Worm (Caenorhabditis elegans): Measurements from ENCODE around the gene ifta-2.

ifta-2 gene

DNA sequence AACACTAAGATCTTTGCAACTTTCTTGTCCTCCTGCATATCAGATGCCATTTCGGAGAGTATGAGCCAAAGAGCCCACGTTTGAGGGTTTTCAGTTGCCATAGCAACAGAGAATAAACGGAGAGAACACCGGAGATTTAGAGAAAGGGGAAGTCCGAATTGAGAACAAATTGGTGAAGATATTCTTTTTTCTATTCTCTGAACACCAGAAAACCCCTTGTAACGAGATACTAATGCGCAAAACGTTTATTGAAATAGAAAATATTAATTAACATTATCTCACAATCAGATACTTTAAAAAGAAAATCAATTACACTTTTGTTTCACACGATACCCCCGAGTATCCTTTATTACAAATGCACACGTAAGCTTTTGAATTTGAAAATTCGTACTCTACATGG, at the start of gene ifta-2:
TSS of gene ifta-2 (minus strand) at position 101 of the 400 bp plus-strand sequence.
- TF ChIP-seq him-1 (tag; optimal IDR thresholded peaks at IDR 0.05): no peak
- TF ChIP-seq dao-5 (tag; optimal IDR thresholded peaks at IDR 0.05): no peak
- TF ChIP-seq W03F9.2 (tag; optimal IDR thresholded peaks at IDR 0.05): no peak

DNA sequence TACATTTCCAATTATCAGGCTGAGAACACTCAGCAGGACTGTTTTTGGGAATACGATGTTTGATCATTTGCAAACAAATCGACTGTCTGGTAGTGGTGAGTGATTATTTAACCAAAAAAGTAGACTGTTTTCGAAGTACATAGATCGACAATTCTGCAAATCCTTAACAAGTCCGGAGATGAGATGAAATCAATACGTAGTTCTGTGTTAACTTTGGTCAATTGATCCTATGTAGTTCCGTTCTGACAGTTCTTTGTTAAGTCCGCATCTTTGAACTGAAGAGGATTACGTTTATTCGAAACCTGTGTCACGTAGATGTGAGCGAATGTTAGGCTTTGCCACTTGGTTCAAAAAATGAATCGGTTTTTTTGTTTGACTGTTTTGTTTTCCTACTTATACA, 49.8 kb upstream of the ifta-2 start, which contains the start of gene clec-199:
TSS of gene clec-199 (plus strand) at position 301 of the 400 bp plus-strand sequence.
- no peak for TF ChIP-seq dao-5 (tag; optimal IDR thresholded peaks at IDR 0.05)
- TF ChIP-seq W03F9.2 (tag; optimal IDR thresholded peaks at IDR 0.05): no peak
- no peak for TF ChIP-seq him-1 (tag; optimal IDR thresholded peaks at IDR 0.05)

DNA sequence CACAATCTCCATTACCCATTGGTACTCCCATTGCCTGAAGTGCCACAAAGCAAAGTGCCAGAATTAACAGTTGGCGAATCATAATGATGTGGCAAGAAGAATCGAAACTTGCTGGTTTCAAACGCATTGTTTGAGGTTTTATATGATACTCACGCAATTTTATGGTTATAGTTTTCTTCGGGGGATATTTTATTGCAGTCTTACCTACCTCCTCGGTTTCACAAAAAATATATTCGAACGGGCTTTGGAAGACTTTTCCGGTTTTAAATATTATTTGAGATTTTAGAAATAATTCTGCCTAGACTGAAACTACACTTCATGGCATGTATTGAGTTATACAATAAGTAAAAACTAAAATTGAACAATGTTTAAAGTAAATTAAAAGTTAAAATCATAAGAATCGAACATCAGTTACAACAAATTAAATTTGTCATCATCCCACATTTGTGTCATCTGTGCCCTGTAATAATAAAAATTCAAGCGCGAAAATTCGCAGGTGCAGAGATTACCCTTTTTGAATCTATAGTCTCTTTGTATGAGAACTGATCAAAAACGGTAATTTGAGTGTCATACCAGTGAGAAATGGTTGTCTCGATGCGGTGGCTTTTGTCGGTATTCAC, 44.9 kb upstream of the ifta-2 start, which contains the start of the genes clec-197 and clec-198:
TSS of gene clec-197 (minus strand) at position 101 of the 620 bp plus-strand sequence.
TSS of gene clec-198 (plus strand) at position 570 of the 620 bp plus-strand sequence.
- no peak for TF ChIP-seq W03F9.2 (tag; optimal IDR thresholded peaks at IDR 0.05)
- no peak for TF ChIP-seq him-1 (tag; optimal IDR thresholded peaks at IDR 0.05)
- TF ChIP-seq dao-5 (tag; optimal IDR thresholded peaks at IDR 0.05): no peak

DNA sequence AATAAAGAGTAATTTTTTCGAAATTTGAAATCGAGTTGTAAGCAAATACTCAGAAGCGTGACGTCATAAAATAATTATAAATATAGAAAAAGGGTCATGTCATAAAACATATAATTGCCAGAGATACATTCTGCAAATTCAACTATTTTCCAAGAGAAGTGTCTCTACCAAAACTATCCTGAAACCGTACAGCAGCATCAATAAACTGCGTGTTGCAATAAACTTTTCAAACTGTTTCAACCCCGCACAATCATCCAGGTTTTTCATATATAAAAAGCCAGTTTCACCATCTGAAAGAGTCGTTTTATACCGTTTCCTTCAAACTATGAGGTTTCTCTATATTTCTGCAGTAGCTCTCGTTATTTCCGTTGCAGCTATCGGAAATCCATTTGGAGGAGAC, 41.6 kb upstream of the ifta-2 start, which contains the start of gene C49C3.11:
TSS of gene C49C3.11 (plus strand) at position 301 of the 400 bp plus-strand sequence.
- TF ChIP-seq him-1 (tag; optimal IDR thresholded peaks at IDR 0.05): no peak
- no peak for TF ChIP-seq dao-5 (tag; optimal IDR thresholded peaks at IDR 0.05)
- no peak for TF ChIP-seq W03F9.2 (tag; optimal IDR thresholded peaks at IDR 0.05)

DNA sequence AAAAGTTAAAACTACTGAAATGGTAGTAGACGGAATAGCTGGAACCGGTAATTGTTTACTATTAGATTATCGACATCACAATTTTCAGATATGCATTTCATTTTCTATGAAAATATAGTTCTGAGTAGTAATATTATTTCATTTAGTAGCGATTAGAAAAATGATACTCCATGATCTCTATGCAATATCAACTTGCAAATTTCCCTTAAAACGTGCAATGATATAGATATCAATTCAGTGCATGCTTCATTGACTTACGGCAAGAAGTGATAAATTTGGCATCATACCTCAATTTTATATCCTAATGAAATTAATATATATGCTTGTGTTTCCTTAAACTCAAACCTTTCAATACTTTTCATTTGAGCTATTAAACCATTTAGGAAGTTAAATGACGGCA, 40.8 kb upstream of the ifta-2 start, which contains the start of gene C49C3.21:
TSS of gene C49C3.21 (plus strand) at position 301 of the 400 bp plus-strand sequence.
- TF ChIP-seq him-1 (tag; optimal IDR thresholded peaks at IDR 0.05): no peak
- TF ChIP-seq dao-5 (tag; optimal IDR thresholded peaks at IDR 0.05): no peak
- TF ChIP-seq W03F9.2 (tag; optimal IDR thresholded peaks at IDR 0.05): no peak

DNA sequence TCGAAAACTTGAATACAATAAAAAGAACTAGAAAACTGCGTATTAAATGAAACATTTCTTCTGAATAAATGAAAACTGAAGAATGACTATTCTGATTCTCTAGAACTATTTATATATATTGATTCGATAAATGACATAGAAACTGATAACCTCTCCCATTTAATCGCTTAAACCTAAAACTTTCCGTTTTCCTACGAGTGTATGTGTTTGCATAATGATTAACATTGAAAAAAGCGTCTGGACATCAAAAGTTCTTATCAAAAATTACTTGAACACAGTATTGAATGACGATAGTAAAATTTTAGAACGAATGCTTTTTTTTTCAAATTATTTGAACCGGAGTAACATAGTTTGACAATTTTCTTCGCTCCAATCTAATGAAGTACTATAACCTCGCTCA, 40.3 kb upstream of the ifta-2 start, which contains the start of gene C49C3.9:
TSS of gene C49C3.9 (minus strand) at position 136 of the 400 bp plus-strand sequence.
- TF ChIP-seq him-1 (tag; optimal IDR thresholded peaks at IDR 0.05) (no peak), dao-5 (tag; optimal IDR thresholded peaks at IDR 0.05) (no peak), W03F9.2 (tag; optimal IDR thresholded peaks at IDR 0.05) (no peak)

DNA sequence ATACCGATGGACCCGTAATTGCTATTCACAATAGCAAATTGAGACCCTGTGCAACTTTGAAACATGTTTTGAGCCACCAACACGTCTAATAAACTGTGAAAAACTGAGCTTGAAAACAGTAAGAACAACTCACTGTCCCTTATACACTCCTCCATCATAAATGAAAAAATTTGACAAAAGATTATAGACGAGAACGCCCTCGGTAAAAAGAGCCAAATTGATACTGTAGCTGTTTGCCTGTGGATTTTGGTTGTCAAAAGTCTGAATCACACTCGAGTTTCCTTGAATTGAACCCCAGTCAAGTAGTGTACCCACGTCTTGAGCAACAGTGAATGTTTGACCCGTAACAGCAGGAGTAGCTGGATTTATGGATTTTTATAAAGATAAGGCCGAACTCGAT, 39.2 kb upstream of the ifta-2 start:
- no peak for TF ChIP-seq W03F9.2 (tag; optimal IDR thresholded peaks at IDR 0.05)
- TF ChIP-seq him-1 (tag; optimal IDR thresholded peaks at IDR 0.05): no peak
- no peak for TF ChIP-seq dao-5 (tag; optimal IDR thresholded peaks at IDR 0.05)

DNA sequence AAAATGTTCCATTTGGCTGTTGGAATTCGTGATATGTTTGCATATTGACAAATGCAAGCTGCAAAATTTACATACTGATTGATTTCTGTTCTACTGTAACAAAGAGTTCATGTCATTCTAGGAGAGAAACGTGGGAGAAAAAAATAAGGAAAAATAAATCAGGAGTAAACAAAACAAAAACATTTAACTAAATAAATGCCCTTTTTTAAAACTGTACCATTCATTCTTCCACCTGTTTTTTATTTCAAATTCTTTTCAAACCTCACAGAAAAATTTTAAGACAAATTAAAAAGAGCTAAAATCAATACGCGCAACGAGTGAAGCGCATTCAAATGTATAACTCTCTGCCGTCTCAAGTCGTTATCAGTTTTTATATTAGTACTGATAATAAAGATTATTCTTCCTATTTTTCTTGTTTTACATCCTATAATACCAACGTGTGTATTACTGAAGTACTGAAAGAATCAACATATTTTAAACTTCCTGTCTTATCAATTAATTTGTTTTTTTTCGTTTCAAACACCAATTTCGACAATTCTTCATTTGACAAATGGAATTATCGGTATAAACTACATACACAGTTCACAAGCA, 37.2 kb upstream of the ifta-2 start, which contains the start of gene C49C3.10:
TSS of gene C49C3.10 (minus strand) at position 51 of the 591 bp plus-strand sequence.
- TF ChIP-seq W03F9.2 (tag; optimal IDR thresholded peaks at IDR 0.05) (no peak), him-1 (tag; optimal IDR thresholded peaks at IDR 0.05) (no peak), dao-5 (tag; optimal IDR thresholded peaks at IDR 0.05) (no peak)

DNA sequence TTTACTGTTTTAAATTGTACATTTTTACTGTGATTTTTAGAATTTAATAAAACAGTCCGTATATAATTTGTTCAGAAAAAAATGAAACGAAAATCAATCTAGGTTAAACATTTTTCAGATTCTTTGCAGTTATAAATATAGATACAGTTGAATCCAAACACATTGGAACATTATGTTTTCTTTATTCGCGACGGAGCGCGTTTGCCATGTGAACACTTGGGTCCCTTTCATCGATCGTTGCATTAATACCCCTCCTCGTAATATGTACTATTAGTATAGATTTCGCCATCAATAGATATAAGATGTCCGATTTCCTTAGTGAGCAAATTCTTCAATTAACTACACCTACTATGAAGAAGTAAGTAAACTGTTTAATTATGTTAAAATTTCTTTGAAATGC, 33.2 kb upstream of the ifta-2 start, which contains the start of gene C49C3.8:
TSS of gene C49C3.8 (plus strand) at position 173 of the 400 bp plus-strand sequence.
- TF ChIP-seq W03F9.2 (tag; optimal IDR thresholded peaks at IDR 0.05) (no peak), him-1 (tag; optimal IDR thresholded peaks at IDR 0.05) (no peak), dao-5 (tag; optimal IDR thresholded peaks at IDR 0.05) (no peak)

DNA sequence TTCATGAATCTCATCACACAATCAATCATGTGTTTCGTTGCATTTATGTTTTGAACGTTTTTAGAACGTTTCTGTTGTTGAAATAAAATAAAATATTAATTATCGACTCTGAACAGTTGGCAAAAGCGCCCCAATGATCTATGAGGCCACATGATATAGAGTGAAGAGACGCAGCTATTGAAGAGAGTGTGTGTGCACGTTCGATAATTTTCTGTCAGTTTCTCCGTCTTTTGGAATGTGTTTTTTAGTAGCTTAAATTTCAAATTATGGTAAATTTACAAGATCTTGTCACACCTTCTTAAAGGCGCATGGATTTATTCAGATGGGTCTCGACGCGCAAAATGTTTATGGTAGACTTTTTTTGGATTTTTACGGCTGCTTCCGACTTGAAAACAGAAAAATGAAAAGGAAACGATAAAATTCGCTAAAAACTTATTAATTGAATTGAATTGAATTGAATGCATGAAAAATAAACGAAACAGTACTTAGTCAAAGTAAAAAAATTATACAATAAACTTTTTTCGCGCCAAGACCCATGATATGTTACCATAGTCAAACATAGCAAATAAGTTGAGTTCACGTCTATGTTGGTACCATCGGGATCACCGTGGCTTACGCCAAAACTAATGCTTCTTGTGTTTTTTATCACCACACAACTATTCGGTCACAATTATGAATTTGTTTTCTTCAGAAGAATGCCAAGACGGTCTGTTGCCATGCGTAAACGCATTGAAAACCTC, 31.9 kb upstream of the ifta-2 start, which contains the start of gene C49C3.15:
TSS of gene C49C3.15 (plus strand) at position 690 of the 740 bp plus-strand sequence.
- no peak for TF ChIP-seq dao-5 (tag; optimal IDR thresholded peaks at IDR 0.05)
- TF ChIP-seq W03F9.2 (tag; optimal IDR thresholded peaks at IDR 0.05): no peak
- no peak for TF ChIP-seq him-1 (tag; optimal IDR thresholded peaks at IDR 0.05)

DNA sequence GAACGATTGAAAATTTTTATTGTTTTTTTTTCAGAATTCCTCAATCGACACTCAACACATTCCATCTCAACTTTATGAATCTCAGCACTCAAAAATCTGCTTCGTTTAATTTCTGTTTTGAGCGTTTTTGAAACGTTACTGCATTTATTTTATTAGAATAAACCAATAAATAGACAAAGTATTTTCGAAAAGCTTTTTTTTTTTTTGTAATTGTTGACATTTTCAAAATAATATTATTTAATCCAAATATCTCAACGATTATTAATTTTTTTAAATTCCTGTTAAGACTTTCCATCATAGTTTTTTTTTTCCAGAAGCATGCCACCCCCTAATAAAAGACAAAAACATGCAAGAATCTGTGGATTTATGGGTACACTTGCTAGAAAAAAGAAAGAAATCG, 30.4 kb upstream of the ifta-2 start, which contains the start of gene C49C3.7:
TSS of gene C49C3.7 (plus strand) at position 301 of the 400 bp plus-strand sequence.
- no peak for TF ChIP-seq dao-5 (tag; optimal IDR thresholded peaks at IDR 0.05)
- TF ChIP-seq him-1 (tag; optimal IDR thresholded peaks at IDR 0.05): no peak
- no peak for TF ChIP-seq W03F9.2 (tag; optimal IDR thresholded peaks at IDR 0.05)

DNA sequence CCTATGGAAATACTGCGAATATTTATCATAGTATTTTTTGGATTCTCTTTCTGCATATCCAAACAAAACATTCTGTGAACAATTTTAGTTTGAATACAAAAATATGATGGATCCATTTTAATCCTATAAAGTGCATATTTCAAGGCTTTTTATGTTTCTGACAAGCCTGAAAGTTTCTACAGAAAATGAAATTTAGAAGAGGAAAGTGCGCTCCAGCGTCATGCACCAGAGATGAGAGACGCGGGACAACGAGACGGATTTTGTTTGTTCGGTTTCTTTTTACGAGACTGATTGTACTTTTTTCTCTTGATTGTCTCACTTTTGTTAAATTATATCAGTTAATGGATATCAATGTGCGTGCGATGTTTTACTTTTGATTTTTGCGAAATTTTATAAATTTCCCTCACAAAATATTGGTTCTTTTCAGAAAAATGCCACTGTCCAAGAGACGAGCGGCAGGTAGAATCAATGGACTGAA, 29.3 kb upstream of the ifta-2 start, which contains the start of gene C49C3.6:
TSS of gene C49C3.6 (plus strand) at position 428 of the 478 bp plus-strand sequence.
- TF ChIP-seq W03F9.2 (tag; optimal IDR thresholded peaks at IDR 0.05): no peak
- TF ChIP-seq dao-5 (tag; optimal IDR thresholded peaks at IDR 0.05): no peak
- TF ChIP-seq him-1 (tag; optimal IDR thresholded peaks at IDR 0.05): no peak

DNA sequence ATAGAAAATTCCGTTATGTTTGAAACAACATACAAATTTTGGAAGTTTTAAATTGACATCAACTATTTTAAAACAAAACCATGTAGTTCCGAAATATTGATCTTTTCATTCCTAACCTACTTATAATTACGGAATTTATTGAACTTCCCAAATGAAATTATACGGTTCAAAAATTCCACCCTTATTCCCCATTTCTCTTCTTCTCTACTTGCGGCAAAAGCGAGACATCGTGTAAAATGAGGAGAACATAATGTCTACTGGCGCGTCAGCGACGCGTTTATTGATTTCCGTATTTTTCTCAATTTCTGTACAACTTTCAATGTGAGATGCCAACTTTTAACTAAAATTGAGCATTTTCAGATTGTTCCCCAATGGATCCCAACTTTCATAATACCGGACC, 27.0 kb upstream of the ifta-2 start, which contains the start of gene ceh-88:
TSS of gene ceh-88 (plus strand) at position 355 of the 400 bp plus-strand sequence.
- no peak for TF ChIP-seq dao-5 (tag; optimal IDR thresholded peaks at IDR 0.05)
- TF ChIP-seq W03F9.2 (tag; optimal IDR thresholded peaks at IDR 0.05): no peak
- TF ChIP-seq him-1 (tag; optimal IDR thresholded peaks at IDR 0.05): no peak
